Worm (Caenorhabditis elegans): ENCODE results near the gene srx-118.

The srx-118 gene

ce11 chrII:12542594-12542997 lies 17.0 kb downstream of the srx-118 start (continued):
- TF ChIP-seq ctbp-1 (GFP tag; IDR thresholded peaks at IDR 0.05): no peak

ce11 chrII:12544533-12544932 lies 18.9 kb downstream of the srx-118 start, which contains the start of gene F49C5.9:
F49C5.9 (minus strand) TSS chrII:12544633.
- TF ChIP-seq ceh-20 (GFP tag; IDR thresholded peaks at IDR 0.05) (no peak), mep-1 (tag; optimal IDR thresholded peaks at IDR 0.05) (no peak), ztf-11 (tag; optimal IDR thresholded peaks at IDR 0.05) (no peak), nhr-10 (tag; optimal IDR thresholded peaks at IDR 0.05) (no peak), attf-4 (tag; optimal IDR thresholded peaks at IDR 0.05) (no peak), php-3 (GFP tag; IDR thresholded peaks at IDR 0.05) (no peak), hmg-1.1 (GFP tag; IDR thresholded peaks at IDR 0.05) (no peak), ceh-44 (GFP tag; IDR thresholded peaks at IDR 0.05) (no peak), dmd-6 (GFP tag; IDR thresholded peaks at IDR 0.05) (no peak), nhr-76 (tag; optimal IDR thresholded peaks at IDR 0.05) (no peak), ceh-28 (tag; optimal IDR thresholded peaks at IDR 0.05) (no peak), tra-1 (GFP tag; IDR thresholded peaks at IDR 0.05) (no peak), vab-7 (GFP tag; IDR thresholded peaks at IDR 0.05) (no peak), Y5F2A.4 (GFP tag; optimal IDR thresholded peaks at IDR 0.05) (no peak)

ce11 chrII:12546413-12546812 lies 20.8 kb downstream of the srx-118 start, which contains the start of the genes F49C5.5 and F49C5.10:
F49C5.5 (minus strand) TSS chrII:12546513.
F49C5.10 (plus strand) TSS chrII:12546756.
- no peak for TF ChIP-seq zfp-3 (GFP tag; conservative IDR thresholded peaks at IDR 0.05)
- no peak for TF ChIP-seq dmd-9 (GFP tag; IDR thresholded peaks at IDR 0.05)
- TF ChIP-seq zag-1 (tag; optimal IDR thresholded peaks at IDR 0.05): no peak
- no peak for TF ChIP-seq lsy-2 (tag; optimal IDR thresholded peaks at IDR 0.05)
- no peak for TF ChIP-seq ces-1 (GFP tag; optimal IDR thresholded peaks at IDR 0.05)
- no peak for TF ChIP-seq set-16 (GFP tag; IDR thresholded peaks at IDR 0.05)
- TF ChIP-seq pqm-1 (tag; optimal IDR thresholded peaks at IDR 0.05): no peak
- TF ChIP-seq hif-1 (tag; optimal IDR thresholded peaks at IDR 0.05): no peak

DNA sequence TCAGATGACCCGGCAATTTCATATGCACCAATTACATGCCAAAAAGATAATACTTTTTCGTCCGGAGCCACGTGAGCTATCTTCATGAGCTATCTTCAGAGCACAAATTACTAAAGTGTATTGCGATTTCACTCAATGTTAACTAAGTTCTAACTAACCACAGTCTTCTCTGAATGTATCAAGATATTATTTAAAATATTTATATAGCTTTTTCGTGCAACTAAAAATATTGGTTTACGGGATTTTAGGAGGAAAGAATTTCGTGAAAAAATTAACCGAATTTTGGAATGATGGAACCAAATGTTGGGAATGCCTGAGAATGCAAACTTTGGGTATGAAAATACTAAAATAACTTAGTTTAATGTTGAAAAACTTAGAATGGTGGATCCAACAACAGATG lies 21.9 kb downstream of the srx-118 start, which contains the start of gene F49C5.16:
Gene F49C5.16 (plus strand): TSS at position 301 of the 400 bp plus-strand sequence.
- no peak for TF ChIP-seq egl-27 (tag; optimal IDR thresholded peaks at IDR 0.05)
- no peak for TF ChIP-seq Y5F2A.4 (GFP tag; optimal IDR thresholded peaks at IDR 0.05)

- peak; percentile 47 for TF ChIP-seq nhr-28 (tag; optimal IDR thresholded peaks at IDR 0.05)
- TF ChIP-seq zip-11 (GFP tag; IDR thresholded peaks at IDR 0.05): no peak
- no peak for TF ChIP-seq ceh-62 (tag; optimal IDR thresholded peaks at IDR 0.05)
- TF ChIP-seq tra-1 (GFP tag; IDR thresholded peaks at IDR 0.05): 0 out of 2 replicates have a peak, but pooled peaks have one; percentile 24
- no peak for TF ChIP-seq zip-2 (tag; optimal IDR thresholded peaks at IDR 0.05)
- no peak for TF ChIP-seq pha-4 (GFP tag; IDR thresholded peaks at IDR 0.05)
- TF ChIP-seq pha-4 (tag; optimal IDR thresholded peaks at IDR 0.05): no peak
- TF ChIP-seq ztf-7 (tag; optimal IDR thresholded peaks at IDR 0.05): no peak
- peak; percentile 78 for TF ChIP-seq aha-1 (tag)
- TF ChIP-seq unc-62 (GFP tag; optimal IDR thresholded peaks at IDR 0.05 in 1 of 2): peak in 1 of 2 experiments; percentile 80
- no peak for TF ChIP-seq unc-62 (tag; optimal IDR thresholded peaks at IDR 0.05)
- TF ChIP-seq zfp-3 (GFP tag; conservative IDR thresholded peaks at IDR 0.05): no peak
- peak; percentile 16 for TF ChIP-seq cey-2 (tag; optimal IDR thresholded peaks at IDR 0.05; ENCODE audit: borderline replicate concordance, insufficient read depth)
Observed at ce11 chrII:12549613-12550012, 24.0 kb downstream of the srx-118 start.

All from whole organism, L4 larva.